Worm (Caenorhabditis elegans): ENCODE results near the gene pax-3.
A peak's percentile ranks its signal among the peaks of the same experiment; 100 is the strongest.

pax-3 gene

DNA sequence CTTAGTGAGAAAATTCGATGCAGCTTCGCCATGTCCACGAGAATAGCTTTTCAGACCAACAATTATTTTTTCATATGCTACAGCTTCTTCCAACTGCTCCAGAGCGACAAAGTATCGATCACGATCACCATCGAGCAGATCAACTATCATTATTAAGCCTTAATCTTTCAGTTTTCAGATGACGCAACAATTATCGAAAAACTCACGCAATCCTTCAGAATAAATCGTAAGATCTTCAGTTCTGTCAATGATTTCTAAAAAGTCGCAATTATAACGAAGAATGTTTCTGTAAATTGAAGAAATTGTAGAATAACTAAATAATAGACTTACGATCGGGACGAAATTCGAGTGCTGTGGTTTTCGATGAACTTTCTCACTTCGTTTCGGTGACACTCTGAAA lies 43.2 kb upstream of the pax-3 start:
- TF ChIP-seq ztf-4 (tag; optimal IDR thresholded peaks at IDR 0.05), result no peak
- TF ChIP-seq mdl-1 (tag; optimal IDR thresholded peaks at IDR 0.05), result no peak
- no peak for TF ChIP-seq fkh-10 (GFP tag; optimal IDR thresholded peaks at IDR 0.05)
- no peak for TF ChIP-seq unc-130 (tag; optimal IDR thresholded peaks at IDR 0.05)
- no peak for TF ChIP-seq F16B12.6 (tag; optimal IDR thresholded peaks at IDR 0.05)

DNA sequence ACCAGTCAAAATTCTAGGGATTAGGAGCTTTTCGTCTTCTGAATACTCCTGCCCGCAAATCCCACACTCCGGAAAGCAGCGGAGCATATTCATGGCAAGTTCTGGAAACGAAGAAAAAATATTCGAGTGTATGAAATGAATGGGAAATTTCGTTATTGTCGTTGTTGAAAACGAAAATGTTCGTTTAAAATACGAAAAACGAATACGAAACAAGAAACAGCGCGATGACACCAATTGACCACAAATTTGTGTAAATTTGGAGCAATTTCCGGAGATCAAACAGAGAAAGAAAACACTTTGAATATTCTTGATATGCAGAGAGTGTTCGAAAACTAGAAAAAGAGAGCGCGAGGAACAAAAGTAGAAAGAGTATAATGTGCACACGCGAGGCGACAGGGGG lies 40.8 kb upstream of the pax-3 start, which contains the start of gene ZK945.4:
ZK945.4 (minus strand) TSS at position 101 of the 400 bp plus-strand sequence.
- TF ChIP-seq lin-15B (tag; optimal IDR thresholded peaks at IDR 0.05) (no peak), efl-3 (GFP tag; optimal IDR thresholded peaks at IDR 0.05) (no peak), C34B4.2 (tag; optimal IDR thresholded peaks at IDR 0.05) (no peak), irx-1 (tag; optimal IDR thresholded peaks at IDR 0.05) (no peak), swsn-7 (tag; optimal IDR thresholded peaks at IDR 0.05) (no peak), egl-27 (tag; optimal IDR thresholded peaks at IDR 0.05) (no peak), unc-98 (GFP tag; IDR thresholded peaks at IDR 0.05) (no peak), fkh-8 (tag; optimal IDR thresholded peaks at IDR 0.05) (no peak), nhr-84 (tag; optimal IDR thresholded peaks at IDR 0.05) (no peak), unc-130 (tag; optimal IDR thresholded peaks at IDR 0.05) (no peak), vab-15 (tag; optimal IDR thresholded peaks at IDR 0.05) (no peak), xbp-1 (tag; optimal IDR thresholded peaks at IDR 0.05) (no peak)

DNA sequence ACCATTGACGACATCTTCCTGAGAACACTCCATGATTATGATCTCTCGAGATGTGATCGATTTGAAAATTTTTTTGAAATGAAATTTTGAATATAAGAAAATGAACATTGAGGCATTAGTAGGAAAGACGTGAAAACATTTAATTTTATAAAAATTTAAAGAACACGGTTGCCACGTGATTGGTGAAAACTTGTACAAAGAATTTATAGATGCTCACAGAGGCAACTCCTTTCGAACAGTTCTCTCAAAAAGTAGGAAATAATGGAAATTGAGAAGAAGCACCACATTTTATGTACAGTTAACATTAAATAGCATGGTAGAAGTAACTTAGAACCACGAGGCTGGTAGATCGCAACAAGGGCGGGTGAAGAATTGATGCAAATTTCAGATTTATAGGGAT lies 39.5 kb upstream of the pax-3 start, which contains the start of gene ZK945.6:
ZK945.6 (minus strand) TSS at position 101 of the 400 bp plus-strand sequence.
- no peak for TF ChIP-seq pqm-1 (tag; optimal IDR thresholded peaks at IDR 0.05)
- TF ChIP-seq lin-13 (GFP tag; optimal IDR thresholded peaks at IDR 0.05), result no peak
- TF ChIP-seq lin-15B (tag; optimal IDR thresholded peaks at IDR 0.05), result no peak

DNA sequence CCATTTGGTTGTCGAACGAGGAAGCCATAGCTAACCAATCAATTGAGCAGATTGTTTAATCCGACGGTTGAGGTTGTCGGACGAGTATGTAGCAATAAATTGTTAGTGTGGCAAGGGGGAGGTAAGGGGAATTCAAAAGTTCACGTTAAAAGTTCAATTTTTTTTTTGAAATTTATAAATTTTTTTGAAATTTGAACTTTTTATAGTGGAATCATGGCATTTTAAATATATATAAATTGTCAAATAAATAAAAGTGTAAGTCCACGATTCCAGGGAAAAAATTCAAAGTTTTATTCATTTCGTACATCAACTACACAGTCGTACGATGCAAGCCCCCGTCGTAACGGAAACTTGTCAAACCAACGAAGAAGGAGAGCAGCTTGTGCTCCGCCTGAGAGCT lies 38.0 kb upstream of the pax-3 start, which contains the start of the genes ZK945.7 and ZK945.8:
ZK945.7 (minus strand) TSS at position 101 of the 400 bp plus-strand sequence.
ZK945.8 (plus strand) TSS at position 275 of the 400 bp plus-strand sequence.
- TF ChIP-seq efl-1 (optimal IDR thresholded peaks at IDR 0.05) (no peak), efl-1 (GFP tag; optimal IDR thresholded peaks at IDR 0.05 in 1 of 2) (peak in 1 of 2 experiments; percentile 82), ztf-11 (tag; optimal IDR thresholded peaks at IDR 0.05) (no peak)

DNA sequence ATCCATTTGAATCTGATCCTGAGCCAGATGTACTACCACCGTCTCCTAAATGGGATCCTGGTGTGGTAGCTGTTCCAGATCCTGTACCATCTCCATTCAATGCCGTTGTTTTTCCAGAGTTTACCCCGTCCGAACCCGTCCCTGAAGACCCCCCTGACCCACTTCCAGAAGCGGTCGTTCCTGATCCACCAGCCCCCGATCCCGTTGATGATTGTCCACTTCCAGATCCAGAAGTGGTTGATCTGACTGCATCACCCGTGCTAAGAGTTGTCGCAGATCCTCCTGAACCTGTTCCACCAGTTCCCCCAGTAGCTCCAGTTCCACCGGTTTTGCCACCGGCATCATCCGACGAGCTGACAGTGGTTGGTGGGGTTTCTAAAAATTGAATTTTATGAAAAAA lies 29.7 kb upstream of the pax-3 start:
- no peak for TF ChIP-seq F16B12.6 (tag; optimal IDR thresholded peaks at IDR 0.05)
- TF ChIP-seq lin-15B (tag; optimal IDR thresholded peaks at IDR 0.05), result no peak
- TF ChIP-seq Y116A8C.19 (tag; optimal IDR thresholded peaks at IDR 0.05; ENCODE audit: borderline replicate concordance), result no peak
- TF ChIP-seq lin-39 (tag; optimal IDR thresholded peaks at IDR 0.05), result no peak

DNA sequence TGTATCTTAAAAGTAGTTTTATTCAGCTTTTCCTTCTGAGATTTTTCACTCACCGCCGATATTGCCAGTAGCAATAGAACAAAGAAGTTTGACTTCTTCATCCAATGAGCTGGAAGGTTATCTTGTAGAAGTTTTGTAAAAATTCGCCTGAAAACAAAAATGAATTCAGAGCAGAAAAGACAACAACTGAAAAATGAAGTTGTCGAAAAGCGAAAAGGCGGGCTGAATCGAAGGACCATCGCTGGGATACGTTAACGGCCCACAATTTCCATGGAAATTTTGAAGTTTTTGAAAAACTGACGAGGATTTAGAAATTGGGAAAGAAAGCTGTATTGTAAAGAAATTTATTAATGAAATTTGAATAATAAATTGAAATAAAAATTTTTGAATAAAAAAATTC lies 24.6 kb upstream of the pax-3 start, which contains the start of gene lov-1:
lov-1 (minus strand) TSS at position 101 of the 400 bp plus-strand sequence.
- TF ChIP-seq irx-1 (tag; optimal IDR thresholded peaks at IDR 0.05) (no peak), nhr-19 (GFP tag; conservative IDR thresholded peaks at IDR 0.05) (no peak), nhr-28 (tag; optimal IDR thresholded peaks at IDR 0.05) (no peak)

DNA sequence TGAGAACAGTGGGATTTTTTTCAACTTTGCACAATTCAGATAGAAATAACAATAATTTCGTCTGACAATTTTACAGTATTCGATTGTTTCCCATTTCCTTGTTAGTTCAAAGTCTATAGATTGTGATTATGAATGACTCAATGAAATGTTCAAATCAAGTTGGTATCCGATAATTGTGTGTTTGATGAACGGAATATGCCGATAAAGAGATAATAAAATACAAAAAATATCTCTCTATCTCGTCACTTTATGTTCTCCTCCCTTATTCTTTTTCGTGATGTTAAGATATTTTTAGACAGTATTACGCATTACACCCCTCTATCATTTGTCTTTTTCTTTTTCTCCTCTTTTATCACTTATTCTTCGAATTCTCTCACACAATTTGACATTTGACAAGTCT lies 23.9 kb upstream of the pax-3 start, which contains the start of gene F27E5.7:
F27E5.7 (plus strand) TSS at position 301 of the 400 bp plus-strand sequence.
- TF ChIP-seq elt-2 (tag; optimal IDR thresholded peaks at IDR 0.05) (no peak), ztf-4 (tag; optimal IDR thresholded peaks at IDR 0.05) (no peak), hpl-2 (GFP tag; optimal IDR thresholded peaks at IDR 0.05) (no peak)

DNA sequence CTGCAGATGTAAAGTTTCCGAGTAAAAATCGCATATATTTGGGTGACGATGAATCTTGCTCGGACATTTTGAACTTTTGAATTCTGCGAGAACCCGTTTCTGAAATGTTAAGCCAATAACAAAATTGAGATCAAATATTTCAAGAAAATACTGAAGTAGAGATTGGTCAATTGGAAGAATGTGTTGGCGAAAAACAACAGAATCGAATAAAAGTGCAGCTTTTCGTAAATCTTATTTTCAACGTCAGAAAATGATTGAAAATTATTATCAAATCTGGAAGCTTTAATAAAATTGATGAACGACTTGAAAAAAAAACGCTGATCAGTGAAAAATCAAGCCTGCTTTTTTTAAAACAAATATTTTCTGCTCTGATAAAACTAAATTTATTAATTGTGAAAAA lies 19.0 kb upstream of the pax-3 start, which contains the start of gene F27E5.8:
F27E5.8 (minus strand) TSS at position 101 of the 400 bp plus-strand sequence.
- TF ChIP-seq tbx-2 (tag; optimal IDR thresholded peaks at IDR 0.05) (no peak), unc-86 (tag; optimal IDR thresholded peaks at IDR 0.05) (no peak), snpc-4 (tag; optimal IDR thresholded peaks at IDR 0.05) (no peak), pag-3 (tag; optimal IDR thresholded peaks at IDR 0.05; ENCODE audit: borderline replicate concordance, insufficient read depth) (no peak), pax-3 (tag; optimal IDR thresholded peaks at IDR 0.05) (no peak), ceh-82 (tag; optimal IDR thresholded peaks at IDR 0.05) (no peak), blmp-1 (tag; optimal IDR thresholded peaks at IDR 0.05) (no peak), C16A3.4 (tag; optimal IDR thresholded peaks at IDR 0.05) (no peak), nhr-47 (tag; optimal IDR thresholded peaks at IDR 0.05) (no peak), aly-2 (tag; optimal IDR thresholded peaks at IDR 0.05) (no peak), nhr-12 (tag; optimal IDR thresholded peaks at IDR 0.05) (no peak), nhr-77 (tag; optimal IDR thresholded peaks at IDR 0.05) (no peak), hpl-2 (GFP tag; optimal IDR thresholded peaks at IDR 0.05) (no peak), ceh-90 (tag; optimal IDR thresholded peaks at IDR 0.05) (no peak), fkh-10 (GFP tag; optimal IDR thresholded peaks at IDR 0.05) (no peak), nhr-85 (tag) (no peak)

All from whole organism, L1 larva.